Worm (Caenorhabditis elegans) whole organism, young adult: ENCODE results near the gene ppm-1.A.

Source experiments
- D2030.7 ChIP-seq: fragments of 200-800 bp; sonication (Bioruptor generic); IDR thresholded peaks from 2 replicates; pipeline ENCODE4 v1.3.6; 2022; ENCODE audit warnings: missing genetic modification reagents, missing genetic modification characterization, missing compliant biosample characterization
- F49E8.2 ChIP-seq: sonication (generic microtip); optimal IDR thresholded peaks from 3 replicates; lab custom pipeline; 2017; ENCODE audit warnings: missing genetic modification characterization, mild to moderate bottlenecking, missing compliant biosample characterization, antibody characterized with exemption, moderate library complexity; ENCODE audit not compliant: insufficient read depth
- F57A8.1 ChIP-seq: fragments of 200-800 bp; sonication (Bioruptor generic); optimal IDR thresholded peaks from 2 replicates; lab custom pipeline; 2018; ENCODE audit warnings: mild to moderate bottlenecking, missing genetic modification characterization, moderate library complexity, missing compliant biosample characterization
- ama-1 ChIP-seq, 3 experiments: fragments of 150-350 bp in 1 of 3; sonication (generic microtip) in 2 of 3; optimal IDR thresholded peaks; 2 replicates each; lab custom pipeline; 2014 to 2018; ENCODE audit warnings: missing biosample characterization in 2 of 3, missing genetic modification characterization in 2 of 3, missing genetic modification reagents in 2 of 3
- attf-6 ChIP-seq: fragments of 200-800 bp; sonication (Bioruptor generic); IDR thresholded peaks from 2 replicates; pipeline ENCODE4 v1.3.6; 2022; ENCODE audit warnings: missing genetic modification reagents, missing genetic modification characterization, missing compliant biosample characterization
- dpff-1 ChIP-seq: sonication (generic microtip); optimal IDR thresholded peaks from 2 replicates; lab custom pipeline; 2017; ENCODE audit warnings: mild to moderate bottlenecking, missing genetic modification characterization, missing compliant biosample characterization
- hsf-1 ChIP-seq: fragments of 200-800 bp; sonication (Bioruptor generic); IDR thresholded peaks from 2 replicates; pipeline ENCODE4 v1.3.6; 2022; ENCODE audit warnings: missing genetic modification reagents, missing genetic modification characterization, missing compliant biosample characterization
- lin-54 ChIP-seq: fragments of 200-800 bp; sonication (Bioruptor generic); optimal IDR thresholded peaks from 2 replicates; lab custom pipeline; 2018; ENCODE audit warnings: mild to moderate bottlenecking, missing genetic modification characterization, missing compliant biosample characterization
- lsl-1 ChIP-seq: fragments of 200-800 bp; sonication (Bioruptor generic); optimal IDR thresholded peaks from 2 replicates; lab custom pipeline; 2018; ENCODE audit warnings: mild to moderate bottlenecking, missing genetic modification characterization, moderate library complexity, missing compliant biosample characterization
- pha-4 ChIP-seq: fragments of 150-350 bp; sonication (generic microtip); optimal IDR thresholded peaks from 2 replicates; lab custom pipeline; 2014; ENCODE audit warnings: missing biosample characterization, missing genetic modification reagents, missing genetic modification characterization
- sea-2 ChIP-seq: fragments of 200-800 bp; sonication (Bioruptor generic); IDR thresholded peaks from 2 replicates; pipeline ENCODE4 v1.3.6; 2022; ENCODE audit warnings: missing genetic modification characterization, missing compliant biosample characterization

ce11 chrV:10535325-10535724 lies 863 bp downstream of the ppm-1.A start:
- TF ChIP-seq pha-4 (tag; lab: Kevin White, UChicago) (no peak), D2030.7 (no peak), lsl-1 (GFP tag; lab: Kevin White, UChicago) (no peak), ama-1 (optimal IDR thresholded peaks at IDR 0.05; lab: Kevin White, UChicago) (peak; percentile 19), ama-1 (GFP tag; optimal IDR thresholded peaks at IDR 0.05; lab: Kevin White, UChicago) (no peak), F49E8.2 (tag; lab: Kevin White, UChicago) (no peak), attf-6 (GFP tag; lab: Robert Waterston, UW) (no peak), hsf-1 (GFP tag; lab: Robert Waterston, UW) (no peak), lin-54 (GFP tag; lab: Kevin White, UChicago) (peak; percentile 0), F57A8.1 (GFP tag; lab: Kevin White, UChicago) (no peak), sea-2 (GFP tag; lab: Robert Waterston, UW) (no peak), dpff-1 (tag; lab: Kevin White, UChicago) (no peak)
